Worm (Caenorhabditis elegans): ENCODE measurements around the gene K08D10.13.
"Not testable (repeated sequence)": the region's sequence is repeated elsewhere in the genome, so short reads cannot be mapped to it uniquely, and the experiment has no call there.

DNA sequence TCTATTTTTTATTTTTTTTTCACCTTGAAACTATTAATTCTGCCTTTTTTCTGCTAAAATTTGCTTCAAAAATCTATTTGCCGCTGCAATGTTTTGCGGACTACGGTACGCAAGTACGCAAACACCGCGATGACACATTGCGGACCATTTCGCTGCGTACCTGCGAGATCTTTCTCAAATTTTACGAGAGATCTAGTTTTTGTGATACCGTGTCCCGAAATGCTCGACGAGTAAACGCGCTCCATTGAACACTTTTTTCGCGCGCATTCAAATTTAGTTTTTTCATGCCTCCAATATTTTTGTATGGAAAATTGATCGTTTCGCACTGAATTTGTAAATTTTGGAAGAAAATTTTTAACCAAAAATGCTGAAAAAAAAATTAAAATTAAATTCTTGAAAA is 13.4 kb upstream of the K08D10.13 start:
- not testable (repeated sequence) for TF ChIP-seq daf-12 (tag; optimal IDR thresholded peaks at IDR 0.05); ztf-11 (tag; optimal IDR thresholded peaks at IDR 0.05); Y75B8A.6 (GFP tag; IDR thresholded peaks at IDR 0.05); unc-62 (GFP tag; optimal IDR thresholded peaks at IDR 0.05 in 1 of 2); unc-62 (tag; optimal IDR thresholded peaks at IDR 0.05); nhr-11 (tag; optimal IDR thresholded peaks at IDR 0.05)
- peak in 1 of 2 experiments; percentile 88; a peak in 2 of 4 replicates for TF ChIP-seq madf-5 (GFP tag; IDR thresholded peaks at IDR 0.05)

Data from whole organism, L4 larva.